Fruit fly (Drosophila melanogaster) whole organism, embryonic: Measurements from ENCODE around the gene CG4456.

ENCODE experiments used
- Ada2b ChIP-seq: fragments of 200-800 bp; sonication (Bioruptor generic); IDR thresholded peaks from 2 replicates; pipeline ENCODE4 v1.3.6; 2022; ENCODE audit warnings: missing biosample characterization, missing genetic modification characterization
- Aef1 ChIP-seq: fragments of 200-800 bp; sonication (Bioruptor generic); IDR thresholded peaks from 3 replicates; pipeline ENCODE4 v1.3.6; 2022; ENCODE audit warnings: missing biosample characterization, missing genetic modification characterization
- CG10274 ChIP-seq: fragments of 200-800 bp; sonication (Bioruptor generic); optimal IDR thresholded peaks from 3 replicates; lab custom pipeline; 2017; ENCODE audit warnings: missing biosample characterization, mild to moderate bottlenecking, missing genetic modification characterization
- CG10431 ChIP-seq: fragments of 200-800 bp; sonication (Bioruptor generic); optimal IDR thresholded peaks from 3 replicates; lab custom pipeline; 2018; ENCODE audit warnings: missing biosample characterization, mild to moderate bottlenecking, missing genetic modification characterization
- CG11504 ChIP-seq: fragments of 200-800 bp; sonication (Bioruptor generic); optimal IDR thresholded peaks from 3 replicates; lab custom pipeline; 2019; ENCODE audit warnings: missing biosample characterization, mild to moderate bottlenecking, missing genetic modification characterization, moderate library complexity
- CG11723 ChIP-seq: fragments of 200-800 bp; sonication (Bioruptor generic); optimal IDR thresholded peaks from 2 replicates; lab custom pipeline; 2017; ENCODE audit warnings: missing biosample characterization, mild to moderate bottlenecking, missing genetic modification characterization
- CG12299 ChIP-seq: fragments of 200-800 bp; sonication (Bioruptor generic); optimal IDR thresholded peaks from 2 replicates; lab custom pipeline; 2018; ENCODE audit warnings: missing biosample characterization, mild to moderate bottlenecking, missing genetic modification characterization
- CG1233 ChIP-seq: fragments of 200-800 bp; sonication (Bioruptor generic); optimal IDR thresholded peaks from 4 replicates; lab custom pipeline; 2018; ENCODE audit warnings: missing biosample characterization, mild to moderate bottlenecking, missing genetic modification characterization
- CG12769 ChIP-seq: fragments of 200-800 bp; sonication (Bioruptor generic); optimal IDR thresholded peaks from 2 replicates; lab custom pipeline; 2019; ENCODE audit warnings: missing biosample characterization, mild to moderate bottlenecking, missing genetic modification characterization, moderate library complexity
- CG15479 ChIP-seq: fragments of 200-800 bp; sonication (Bioruptor generic); optimal IDR thresholded peaks from 3 replicates; lab custom pipeline; 2019; ENCODE audit warnings: missing biosample characterization, mild to moderate bottlenecking, missing genetic modification characterization, moderate library complexity
- CG15514 ChIP-seq: fragments of 200-800 bp; sonication (Bioruptor generic); optimal IDR thresholded peaks from 3 replicates; lab custom pipeline; 2017; ENCODE audit warnings: missing biosample characterization, missing genetic modification characterization, mild to moderate bottlenecking, moderate library complexity, missing genetic modification reagents
- CG18619 ChIP-seq: fragments of 200-800 bp; sonication (Bioruptor generic); optimal IDR thresholded peaks from 3 replicates; lab custom pipeline; 2017; ENCODE audit warnings: missing biosample characterization, mild to moderate bottlenecking, missing genetic modification characterization
- CG18764 ChIP-seq: fragments of 200-800 bp; sonication (Bioruptor generic); optimal IDR thresholded peaks from 3 replicates; lab custom pipeline; 2016; ENCODE audit warnings: missing biosample characterization, missing genetic modification characterization
- CG2120 ChIP-seq: fragments of 200-800 bp; sonication (Bioruptor generic); optimal IDR thresholded peaks from 3 replicates; lab custom pipeline; 2016; ENCODE audit warnings: missing biosample characterization, missing genetic modification characterization
- CG30431 ChIP-seq: fragments of 200-800 bp; sonication (Bioruptor generic); optimal IDR thresholded peaks from 2 replicates; lab custom pipeline; 2017; ENCODE audit warnings: missing biosample characterization, missing genetic modification characterization
- CG31388 ChIP-seq: fragments of 200-800 bp; sonication (Bioruptor generic); optimal IDR thresholded peaks from 2 replicates; lab custom pipeline; 2016; ENCODE audit warnings: missing biosample characterization, missing genetic modification characterization
- CG33557 ChIP-seq: fragments of 200-800 bp; sonication (Bioruptor generic); optimal IDR thresholded peaks from 2 replicates; lab custom pipeline; 2019; ENCODE audit warnings: missing biosample characterization, mild to moderate bottlenecking, missing genetic modification characterization, moderate library complexity
- CG5245 ChIP-seq: fragments of 200-800 bp; sonication (Bioruptor generic); optimal IDR thresholded peaks from 3 replicates; lab custom pipeline; 2016; ENCODE audit warnings: missing biosample characterization, missing genetic modification characterization
- CG6175 ChIP-seq: fragments of 200-800 bp; sonication (Bioruptor generic); IDR thresholded peaks from 3 replicates; pipeline ENCODE4 v1.3.6; 2022; ENCODE audit warnings: missing biosample characterization, missing genetic modification characterization
- CG7357 ChIP-seq: fragments of 200-800 bp; sonication (Bioruptor generic); IDR thresholded peaks from 3 replicates; pipeline ENCODE4 v1.3.6; 2022; ENCODE audit warnings: missing biosample characterization, missing genetic modification characterization
- CG8359 ChIP-seq: fragments of 200-800 bp; sonication (Bioruptor generic); optimal IDR thresholded peaks from 2 replicates; lab custom pipeline; 2017; ENCODE audit warnings: missing biosample characterization, mild to moderate bottlenecking, missing genetic modification characterization, borderline replicate concordance
- CG8924 ChIP-seq: fragments of 200-800 bp; optimal IDR thresholded peaks from 3 replicates; lab custom pipeline; 2019; ENCODE audit warnings: missing biosample characterization, mild to moderate bottlenecking, missing genetic modification characterization, moderate library complexity
- Chrac-16 ChIP-seq: fragments of 200-800 bp; sonication (Bioruptor generic); optimal IDR thresholded peaks from 3 replicates; lab custom pipeline; 2016; ENCODE audit warnings: missing biosample characterization, missing genetic modification characterization
- D19B ChIP-seq: fragments of 200-800 bp; sonication (Bioruptor generic); optimal IDR thresholded peaks from 2 replicates; lab custom pipeline; 2017; ENCODE audit warnings: missing biosample characterization, mild to moderate bottlenecking, missing genetic modification characterization
- Fer1 ChIP-seq: fragments of 200-800 bp; sonication (Bioruptor generic); optimal IDR thresholded peaks from 2 replicates; lab custom pipeline; 2017; ENCODE audit warnings: missing biosample characterization, mild to moderate bottlenecking, missing genetic modification characterization
- Hr51 ChIP-seq, 2 experiments: fragments of 200-800 bp; sonication (Bioruptor generic); optimal IDR thresholded peaks; 2 replicates in 1 of 2; 3 replicates in 1 of 2; lab custom pipeline; 2016 to 2018; ENCODE audit warnings: missing biosample characterization in 2 of 2, missing genetic modification characterization in 2 of 2, mild to moderate bottlenecking in 1 of 2, moderate library complexity in 1 of 2
- MBD-R2 ChIP-seq: fragments of 200-800 bp; sonication (Bioruptor generic); IDR thresholded peaks from 2 replicates; pipeline ENCODE4 v1.3.6; 2022; ENCODE audit warnings: missing biosample characterization, missing genetic modification characterization
- Vsx1 ChIP-seq: fragments of 200-800 bp; sonication (Bioruptor generic); optimal IDR thresholded peaks from 2 replicates; lab custom pipeline; 2017; ENCODE audit warnings: missing biosample characterization, mild to moderate bottlenecking, missing genetic modification characterization, missing genetic modification reagents
- YL-1 ChIP-seq: fragments of 200-800 bp; sonication (Bioruptor generic); optimal IDR thresholded peaks from 3 replicates; lab custom pipeline; 2017; ENCODE audit warnings: missing biosample characterization, mild to moderate bottlenecking, missing genetic modification characterization
- ap ChIP-seq: fragments of 200-800 bp; sonication (Bioruptor generic); IDR thresholded peaks from 2 replicates; pipeline ENCODE4 v1.3.6; 2022; ENCODE audit warnings: missing biosample characterization, missing genetic modification characterization
- ase ChIP-seq: fragments of 200-800 bp; sonication (Bioruptor generic); IDR thresholded peaks from 3 replicates; pipeline ENCODE4 v1.3.6; 2022; ENCODE audit warnings: missing biosample characterization, missing genetic modification characterization
- ci ChIP-seq: fragments of 200-800 bp; sonication (Bioruptor generic); IDR thresholded peaks from 3 replicates; pipeline ENCODE4 v1.3.6; 2022; ENCODE audit warnings: missing biosample characterization, missing genetic modification characterization
- crc ChIP-seq: fragments of 200-800 bp; sonication (Bioruptor generic); optimal IDR thresholded peaks from 2 replicates; lab custom pipeline; 2016; ENCODE audit warnings: missing biosample characterization, missing genetic modification characterization
- fd3F ChIP-seq: fragments of 200-800 bp; sonication (Bioruptor generic); optimal IDR thresholded peaks from 2 replicates; lab custom pipeline; 2018; ENCODE audit warnings: missing biosample characterization, mild to moderate bottlenecking, missing genetic modification characterization, moderate library complexity
- fd96Cb ChIP-seq: fragments of 200-800 bp; sonication (Bioruptor generic); optimal IDR thresholded peaks from 2 replicates; lab custom pipeline; 2018; ENCODE audit warnings: missing biosample characterization, mild to moderate bottlenecking, missing genetic modification characterization, moderate library complexity
- lola ChIP-seq, 3 experiments: fragments of >200 bp in 2 of 3; fragments of 200-800 bp in 1 of 3; sonication (Bioruptor generic) in 1 of 3; optimal IDR thresholded peaks; 2 replicates each; lab custom pipeline; 2017 to 2019; ENCODE audit warnings: missing biosample characterization in 3 of 3, missing genetic modification characterization in 3 of 3, mild to moderate bottlenecking in 1 of 3, moderate library complexity in 1 of 3
- nerfin-1 ChIP-seq: fragments of 200-800 bp; sonication (Bioruptor generic); optimal IDR thresholded peaks from 3 replicates; lab custom pipeline; 2019; ENCODE audit warnings: missing biosample characterization, mild to moderate bottlenecking, missing genetic modification characterization, moderate library complexity
- nom ChIP-seq: fragments of 200-800 bp; sonication (Bioruptor generic); optimal IDR thresholded peaks from 2 replicates; lab custom pipeline; 2017; ENCODE audit warnings: missing biosample characterization, missing genetic modification characterization, mild to moderate bottlenecking, moderate library complexity, missing genetic modification reagents
- pan ChIP-seq, 4 experiments: fragments of >200 bp in 3 of 4; fragments of 200-800 bp in 1 of 4; sonication (Bioruptor generic) in 1 of 4; optimal IDR thresholded peaks in 3 of 4; IDR thresholded peaks in 1 of 4; 2 replicates each; pipeline versions ENCODE4 v1.3.6 to Lab custom; 2017 to 2022; ENCODE audit warnings: missing biosample characterization in 2 of 4, missing genetic modification characterization in 2 of 4, mixed read lengths in 1 of 4
- pho ChIP-seq: fragments of 200-800 bp; sonication (Bioruptor generic); optimal IDR thresholded peaks from 2 replicates; lab custom pipeline; 2016; ENCODE audit warnings: missing biosample characterization, missing genetic modification characterization
- phol ChIP-seq: fragments of 200-800 bp; sonication (Bioruptor generic); optimal IDR thresholded peaks from 3 replicates; lab custom pipeline; 2018; ENCODE audit warnings: missing biosample characterization, mild to moderate bottlenecking, missing genetic modification characterization, moderate library complexity
- salm ChIP-seq: fragments of 200-800 bp; sonication (Bioruptor generic); optimal IDR thresholded peaks from 2 replicates; lab custom pipeline; 2018; ENCODE audit warnings: missing biosample characterization, mild to moderate bottlenecking, missing genetic modification characterization
- schlank ChIP-seq: fragments of 200-800 bp; sonication (Bioruptor generic); optimal IDR thresholded peaks from 2 replicates; lab custom pipeline; 2018; ENCODE audit warnings: missing biosample characterization, mild to moderate bottlenecking, missing genetic modification characterization
- ssp ChIP-seq: fragments of 200-800 bp; sonication (Bioruptor generic); IDR thresholded peaks from 2 replicates; pipeline ENCODE4 v1.3.6; 2022; ENCODE audit warnings: missing biosample characterization, missing genetic modification characterization
- tx ChIP-seq: fragments of 200-800 bp; sonication (Bioruptor generic); optimal IDR thresholded peaks from 2 replicates; lab custom pipeline; 2016; ENCODE audit warnings: missing biosample characterization, missing genetic modification characterization
- vfl ChIP-seq: fragments of 200-800 bp; sonication (Bioruptor generic); optimal IDR thresholded peaks from 2 replicates; lab custom pipeline; 2016; ENCODE audit warnings: missing biosample characterization, missing genetic modification characterization
- zen2 ChIP-seq: fragments of 200-800 bp; sonication (Bioruptor generic); IDR thresholded peaks from 3 replicates; pipeline ENCODE4 v1.3.6; 2022; ENCODE audit warnings: missing biosample characterization, missing genetic modification characterization; ENCODE audit not compliant: partially characterized antibody

Gene CG4456

DNA sequence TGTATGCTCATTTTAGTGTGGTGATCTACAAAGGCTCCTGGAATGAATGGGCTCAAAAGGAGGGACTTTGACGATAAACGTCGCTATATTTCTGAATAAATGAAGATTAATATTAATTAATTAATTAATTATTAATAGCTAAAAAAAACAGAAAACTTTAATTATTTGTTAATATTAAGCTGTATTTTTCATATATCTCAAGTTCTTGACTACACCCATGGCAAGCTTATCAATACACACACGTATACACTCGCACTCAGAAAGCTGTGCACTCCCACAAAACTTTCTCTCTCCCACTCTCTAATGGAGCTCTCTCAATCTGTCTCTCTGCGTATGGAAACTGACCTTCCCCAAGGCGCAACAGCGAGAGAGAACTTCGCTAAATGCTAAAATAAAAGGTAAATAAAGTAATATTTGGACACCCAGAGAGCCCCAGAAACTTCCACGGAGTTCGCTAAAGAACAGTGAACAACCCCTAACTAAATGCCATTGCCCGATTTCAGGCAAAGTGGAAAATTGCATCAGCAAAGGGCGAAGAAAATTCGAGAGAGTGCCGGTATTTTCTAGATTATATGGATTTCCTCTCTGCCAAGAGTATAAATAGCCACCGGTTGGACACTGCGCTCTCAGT is 967 bp downstream of the CG4456 start (continued):
- TF ChIP-seq ap (GFP tag; lab: Robert Waterston, UW) (peak; percentile 41; the same call in 1 of the 2 replicates), salm (tag; lab: Kevin White, UChicago) (peak; percentile 31), nerfin-1 (tag; lab: Kevin White, UChicago) (peak; percentile 98), CG11504 (peak; percentile 74), Ada2b (GFP tag; lab: Robert Waterston, UW) (peak; percentile 81), ci (GFP tag; lab: Robert Waterston, UW) (peak; percentile 91), CG18619 (GFP tag; lab: Kevin White, UChicago) (peak; percentile 48), CG10431 (no peak), schlank (tag; lab: Kevin White, UChicago) (no peak), CG2120 (GFP tag; lab: Kevin White, UChicago) (peak; percentile 71), zen2 (GFP tag; lab: Robert Waterston, UW) (peak; percentile 28; the same call in 1 of the 3 replicates), CG30431 (GFP tag; lab: Kevin White, UChicago) (no peak), CG11723 (peak; percentile 51), lola (GFP tag; optimal IDR thresholded peaks at IDR 0.05; lab: Kevin White, UChicago) (peak in 1 of 3 experiments; percentile 63), CG5245 (GFP tag; lab: Kevin White, UChicago) (peak; percentile 44), crc (GFP tag; lab: Kevin White, UChicago) (no peak), vfl (no peak), CG1233 (GFP tag; lab: Kevin White, UChicago) (peak; percentile 42), Fer1 (GFP tag; lab: Kevin White, UChicago) (peak; percentile 81), D19B (GFP tag; lab: Kevin White, UChicago) (peak; percentile 29), Chrac-16 (GFP tag; lab: Kevin White, UChicago) (peak; percentile 17), tx (no peak), CG7357 (no peak), ssp (GFP tag; lab: Robert Waterston, UW) (peak; percentile 31; the same call in 1 of the 2 replicates), pan (optimal IDR thresholded peaks at IDR 0.05; lab: Kevin White, UChicago) (no peak), pan (GFP tag; optimal IDR thresholded peaks at IDR 0.05 in 1 of 2, IDR thresholded peaks at IDR 0.05 in 1 of 2) (peak in 1 of 2 experiments; percentile 50), CG15514 (GFP tag; lab: Kevin White, UChicago) (peak; percentile 56), CG8924 (tag; lab: Kevin White, UChicago) (peak; percentile 11), YL-1 (no peak), nom (GFP tag; lab: Kevin White, UChicago) (peak; percentile 62), ase (GFP tag; lab: Robert Waterston, UW) (peak; percentile 51; the same call in 1 of the 3 replicates), Vsx1 (GFP tag; lab: Kevin White, UChicago) (peak; percentile 66), CG18764 (peak; percentile 36), CG33557 (GFP tag; lab: Kevin White, UChicago) (peak; percentile 34), MBD-R2 (GFP tag; lab: Robert Waterston, UW) (peak; percentile 44), Aef1 (GFP tag; lab: Robert Waterston, UW) (peak; percentile 45), CG12299 (tag; lab: Kevin White, UChicago) (peak; percentile 12), Hr51 (GFP tag; optimal IDR thresholded peaks at IDR 0.05; lab: Kevin White, UChicago) (peak in 1 of 2 experiments; percentile 67), CG8359 (peak; percentile 51), fd3F (peak; percentile 4), CG15479 (GFP tag; lab: Kevin White, UChicago) (peak; percentile 13), CG31388 (GFP tag; lab: Kevin White, UChicago) (no peak), CG10274 (GFP tag; lab: Kevin White, UChicago) (no peak), CG12769 (tag; lab: Kevin White, UChicago) (no peak), fd96Cb (tag; lab: Kevin White, UChicago) (peak; percentile 61), CG6175 (GFP tag; lab: Robert Waterston, UW) (no peak), phol (tag; lab: Kevin White, UChicago) (peak; percentile 68), pho (no peak)
